Fruit fly (Drosophila melanogaster): Measurements from ENCODE around the gene CG42781.

The CG42781 gene

DNA sequence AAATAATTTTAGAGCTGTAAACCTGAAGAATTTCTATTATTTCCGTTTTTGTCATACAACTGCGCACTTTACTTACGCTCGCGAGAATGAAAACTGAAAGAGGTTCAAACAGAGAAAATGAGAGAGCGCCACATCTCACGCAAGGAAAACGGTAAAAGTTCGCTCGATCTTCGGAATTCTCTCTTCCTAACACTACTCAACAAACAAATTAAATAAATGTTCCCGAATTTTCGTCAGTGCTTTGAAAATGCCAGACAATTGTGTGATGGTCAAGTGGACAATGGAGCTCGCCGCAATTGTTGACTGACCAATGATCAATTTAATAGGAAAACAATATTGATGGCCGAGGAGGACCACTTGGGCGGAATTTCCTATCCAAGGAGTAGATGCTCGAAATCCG lies 22.9 kb upstream of the CG42781 start, which contains the start of gene CG1677:
Gene CG1677, minus strand, starts transcription at position 101 of the 400 bp plus-strand sequence.
- no peak for TF ChIP-seq psq (optimal IDR thresholded peaks at IDR 0.05)
- TF ChIP-seq ttk (optimal IDR thresholded peaks at IDR 0.05): no peak
- no peak for TF ChIP-seq insv (optimal IDR thresholded peaks at IDR 0.05)
- TF ChIP-seq h (optimal IDR thresholded peaks at IDR 0.05): no peak
- no peak for TF ChIP-seq Sin3A (optimal IDR thresholded peaks at IDR 0.05)
- no peak for TF ChIP-seq Myc (optimal IDR thresholded peaks at IDR 0.05)

DNA sequence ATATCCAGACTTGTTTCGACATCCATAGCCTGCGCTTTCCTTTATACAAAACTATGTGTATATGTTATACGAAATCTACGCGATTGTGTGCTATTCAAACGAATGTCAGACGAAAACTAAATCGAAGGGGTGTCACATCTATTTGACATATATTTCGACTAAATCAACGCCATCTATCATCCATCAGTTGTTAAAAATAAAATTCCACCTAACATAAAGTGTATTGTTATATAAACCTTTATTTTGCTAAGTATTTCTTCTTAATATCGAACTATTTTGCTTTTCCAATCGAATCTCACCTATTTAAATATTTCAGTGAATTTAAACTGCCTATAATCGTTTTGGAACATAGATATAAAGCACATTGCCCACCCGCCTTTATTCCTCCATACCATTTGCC lies 20.3 kb upstream of the CG42781 start, which contains the start of gene CG15035:
Gene CG15035, minus strand, starts transcription at position 101 of the 400 bp plus-strand sequence.
- TF ChIP-seq Sin3A (optimal IDR thresholded peaks at IDR 0.05): no peak
- TF ChIP-seq Myc (optimal IDR thresholded peaks at IDR 0.05): no peak
- no peak for TF ChIP-seq h (optimal IDR thresholded peaks at IDR 0.05)
- no peak for TF ChIP-seq ttk (optimal IDR thresholded peaks at IDR 0.05)
- TF ChIP-seq insv (optimal IDR thresholded peaks at IDR 0.05): no peak
- TF ChIP-seq psq (optimal IDR thresholded peaks at IDR 0.05): no peak

DNA sequence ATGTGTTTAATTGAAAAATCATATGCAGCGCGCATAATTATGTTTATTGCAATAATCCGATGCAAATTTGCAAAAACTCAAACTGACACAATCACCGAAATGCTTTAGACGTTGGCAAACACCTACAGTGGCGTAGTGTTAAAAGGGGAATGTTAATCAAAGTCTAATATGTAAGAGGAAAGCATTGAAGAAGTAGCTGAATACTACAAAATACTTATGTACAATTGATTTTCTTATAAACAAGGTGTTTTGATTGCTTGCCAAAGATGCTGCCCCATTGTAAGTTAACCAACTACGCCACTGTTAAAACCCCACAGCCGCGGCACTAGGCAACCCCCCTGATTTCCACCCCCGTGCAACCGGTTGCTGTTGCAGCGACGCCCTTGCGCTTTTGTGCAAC lies 3.2 kb downstream of the CG42781 start:
- no peak for TF ChIP-seq Myc (optimal IDR thresholded peaks at IDR 0.05)
- no peak for TF ChIP-seq ttk (optimal IDR thresholded peaks at IDR 0.05)
- no peak for TF ChIP-seq insv (optimal IDR thresholded peaks at IDR 0.05)
- no peak for TF ChIP-seq h (optimal IDR thresholded peaks at IDR 0.05)
- TF ChIP-seq psq (optimal IDR thresholded peaks at IDR 0.05): no peak
- TF ChIP-seq Sin3A (optimal IDR thresholded peaks at IDR 0.05): no peak

DNA sequence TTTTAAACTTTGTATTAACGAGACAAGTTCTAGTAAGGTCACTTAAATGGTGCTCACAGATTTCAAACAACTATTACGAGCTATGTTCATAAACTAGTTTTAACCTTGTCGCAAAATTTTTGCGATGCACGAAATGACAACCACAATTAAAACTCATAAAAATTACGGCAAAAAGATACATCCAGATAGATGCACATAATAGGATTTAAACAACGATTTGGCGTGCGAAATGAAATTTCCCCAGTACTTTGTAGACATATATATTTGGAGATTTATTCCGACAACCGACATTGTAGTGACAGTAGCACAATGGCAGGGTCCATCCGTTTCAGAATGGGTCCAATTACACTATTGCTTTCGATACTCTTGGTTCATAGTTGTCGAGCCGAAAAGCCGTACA lies 5.0 kb downstream of the CG42781 start, which contains the start of gene CheA7a:
Gene CheA7a, plus strand, starts transcription at position 301 of the 400 bp plus-strand sequence.
- no peak for TF ChIP-seq h (optimal IDR thresholded peaks at IDR 0.05)
- TF ChIP-seq ttk (optimal IDR thresholded peaks at IDR 0.05): no peak
- TF ChIP-seq psq (optimal IDR thresholded peaks at IDR 0.05): no peak
- no peak for TF ChIP-seq Myc (optimal IDR thresholded peaks at IDR 0.05)
- TF ChIP-seq Sin3A (optimal IDR thresholded peaks at IDR 0.05): no peak
- TF ChIP-seq insv (optimal IDR thresholded peaks at IDR 0.05): no peak

DNA sequence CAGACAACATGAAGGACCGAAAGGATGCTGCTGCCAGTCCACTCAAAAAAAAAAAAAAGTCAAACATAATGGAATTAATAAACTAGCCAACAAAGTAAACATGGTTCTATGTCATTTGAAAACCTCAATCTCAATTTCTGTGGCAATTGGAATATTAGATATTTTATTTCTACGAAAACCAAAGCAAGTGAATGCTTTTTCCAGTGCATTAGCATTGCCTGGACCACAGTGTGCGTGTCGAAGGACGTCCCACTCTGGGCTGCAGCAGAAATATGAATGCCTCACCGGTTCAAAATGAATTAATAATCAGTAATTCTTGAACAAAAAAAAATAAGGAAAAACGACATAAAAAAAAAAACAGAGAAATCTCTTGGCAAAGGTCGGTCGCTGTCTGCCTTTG lies 10.3 kb downstream of the CG42781 start:
- TF ChIP-seq ttk (optimal IDR thresholded peaks at IDR 0.05) (no peak), insv (optimal IDR thresholded peaks at IDR 0.05) (no peak), h (optimal IDR thresholded peaks at IDR 0.05) (no peak), psq (optimal IDR thresholded peaks at IDR 0.05) (no peak), Myc (optimal IDR thresholded peaks at IDR 0.05) (no peak), Sin3A (optimal IDR thresholded peaks at IDR 0.05) (no peak)

DNA sequence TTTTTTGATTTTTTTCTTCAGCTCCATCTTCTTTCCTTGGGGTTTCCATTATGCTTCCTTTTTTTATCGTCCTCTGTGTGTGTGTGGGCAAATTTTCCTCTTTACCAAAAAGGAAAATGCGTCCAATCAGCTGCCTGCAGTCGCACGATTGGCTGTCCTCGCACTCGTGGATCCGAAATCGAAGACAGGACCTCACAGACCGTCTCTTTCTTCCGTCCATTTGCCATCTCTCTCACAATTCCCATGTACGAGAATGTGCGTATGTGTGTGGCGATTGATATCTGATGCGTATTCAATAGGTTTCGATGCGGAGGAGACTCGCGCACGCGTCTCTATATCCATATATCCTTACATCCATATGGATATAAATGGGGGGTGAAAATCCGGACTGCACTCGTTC lies 14.4 kb downstream of the CG42781 start:
- no peak for TF ChIP-seq Sin3A (optimal IDR thresholded peaks at IDR 0.05)
- no peak for TF ChIP-seq ttk (optimal IDR thresholded peaks at IDR 0.05)
- TF ChIP-seq Myc (optimal IDR thresholded peaks at IDR 0.05): no peak
- no peak for TF ChIP-seq psq (optimal IDR thresholded peaks at IDR 0.05)
- no peak for TF ChIP-seq h (optimal IDR thresholded peaks at IDR 0.05)
- TF ChIP-seq insv (optimal IDR thresholded peaks at IDR 0.05): no peak

DNA sequence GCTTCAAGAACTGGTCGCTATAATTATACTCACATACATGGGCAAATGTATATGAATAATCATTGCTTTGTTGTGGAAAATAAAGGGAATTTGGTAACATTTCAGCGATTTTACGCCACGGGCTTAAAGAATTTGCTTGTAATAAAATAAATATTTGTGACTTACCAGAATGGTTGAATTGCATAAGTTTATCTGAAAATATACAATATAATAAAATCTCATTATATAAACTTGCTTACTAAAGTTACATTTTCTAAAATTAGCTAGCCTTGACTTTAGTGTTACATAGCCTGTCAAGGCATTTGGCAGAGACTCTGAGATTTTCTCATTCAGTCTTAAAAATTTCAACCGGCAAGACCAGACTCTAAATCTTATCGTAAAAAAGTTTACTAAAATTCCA lies 24.3 kb downstream of the CG42781 start, which contains the start of gene CG1999:
Gene CG1999, plus strand, starts transcription at position 301 of the 400 bp plus-strand sequence.
- TF ChIP-seq Sin3A (optimal IDR thresholded peaks at IDR 0.05) (no peak), ttk (optimal IDR thresholded peaks at IDR 0.05) (no peak), insv (optimal IDR thresholded peaks at IDR 0.05) (no peak), h (optimal IDR thresholded peaks at IDR 0.05) (no peak), psq (optimal IDR thresholded peaks at IDR 0.05) (no peak), Myc (optimal IDR thresholded peaks at IDR 0.05) (no peak)

DNA sequence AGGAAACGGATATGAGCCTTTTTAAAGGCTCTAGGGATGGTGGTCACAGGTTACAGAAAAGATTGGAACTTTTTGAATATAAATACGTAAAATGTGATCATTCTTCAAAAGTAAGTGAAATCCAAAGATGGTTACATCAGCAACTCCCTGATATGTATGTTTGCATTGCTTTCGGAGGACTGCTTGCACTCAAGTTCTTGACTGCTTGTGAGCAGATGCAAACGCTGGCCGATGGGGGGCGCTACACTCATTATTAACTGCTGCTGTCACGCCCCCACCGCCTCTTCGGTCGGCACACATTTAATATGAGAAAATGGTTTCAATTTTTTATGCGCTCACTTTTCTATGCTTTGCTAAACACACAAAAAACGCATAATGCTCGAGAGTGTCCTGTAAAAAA lies 32.8 kb downstream of the CG42781 start:
- TF ChIP-seq ttk (optimal IDR thresholded peaks at IDR 0.05) (no peak), h (optimal IDR thresholded peaks at IDR 0.05) (no peak), psq (optimal IDR thresholded peaks at IDR 0.05) (no peak), Myc (optimal IDR thresholded peaks at IDR 0.05) (no peak), Sin3A (optimal IDR thresholded peaks at IDR 0.05) (no peak)

DNA sequence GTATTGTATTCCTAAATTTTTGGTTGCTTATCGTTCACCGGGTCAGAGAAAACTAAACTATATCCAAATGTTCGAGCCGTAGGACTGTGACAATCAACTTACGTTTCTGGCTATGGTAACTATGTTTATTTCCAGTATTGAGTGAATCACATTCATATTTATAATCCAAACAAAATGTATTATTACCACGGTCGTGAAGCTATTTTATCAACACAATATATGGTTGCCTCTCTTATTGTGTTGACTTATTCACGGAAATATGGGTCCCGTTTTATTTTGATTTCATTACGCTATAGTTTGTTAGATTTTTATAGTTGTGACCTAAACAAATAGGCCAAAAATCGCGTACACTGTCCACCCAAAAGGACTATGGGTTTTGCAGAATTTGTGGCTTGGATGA lies 35.4 kb downstream of the CG42781 start, which contains the start of gene CG15034:
Gene CG15034, minus strand, starts transcription at position 101 of the 400 bp plus-strand sequence.
- no peak for TF ChIP-seq insv (optimal IDR thresholded peaks at IDR 0.05)
- TF ChIP-seq Sin3A (optimal IDR thresholded peaks at IDR 0.05): no peak
- TF ChIP-seq Myc (optimal IDR thresholded peaks at IDR 0.05): no peak
- no peak for TF ChIP-seq h (optimal IDR thresholded peaks at IDR 0.05)
- TF ChIP-seq ttk (optimal IDR thresholded peaks at IDR 0.05): no peak
- no peak for TF ChIP-seq psq (optimal IDR thresholded peaks at IDR 0.05)

DNA sequence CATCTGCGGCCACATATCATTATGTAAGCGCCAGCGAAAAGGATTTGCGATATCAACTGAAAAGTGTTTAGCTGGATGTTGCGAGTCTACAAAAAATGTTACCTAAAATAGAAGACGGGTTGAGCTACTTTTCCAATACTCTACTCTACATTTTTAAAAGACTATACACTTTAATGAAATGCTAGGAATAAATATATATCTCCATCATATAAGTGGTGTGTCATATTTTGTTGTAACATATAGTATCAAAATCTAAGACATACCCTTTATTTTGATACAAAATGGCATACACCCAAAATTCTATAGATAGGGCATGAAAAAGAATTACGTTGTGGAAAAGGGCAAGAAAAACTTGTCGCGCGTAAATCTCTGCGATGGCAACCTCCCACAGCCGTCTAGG lies 39.8 kb downstream of the CG42781 start:
- TF ChIP-seq psq (optimal IDR thresholded peaks at IDR 0.05) (no peak), ttk (optimal IDR thresholded peaks at IDR 0.05) (no peak), Myc (optimal IDR thresholded peaks at IDR 0.05) (no peak), insv (optimal IDR thresholded peaks at IDR 0.05) (no peak), h (optimal IDR thresholded peaks at IDR 0.05) (no peak), Sin3A (optimal IDR thresholded peaks at IDR 0.05) (no peak)

DNA sequence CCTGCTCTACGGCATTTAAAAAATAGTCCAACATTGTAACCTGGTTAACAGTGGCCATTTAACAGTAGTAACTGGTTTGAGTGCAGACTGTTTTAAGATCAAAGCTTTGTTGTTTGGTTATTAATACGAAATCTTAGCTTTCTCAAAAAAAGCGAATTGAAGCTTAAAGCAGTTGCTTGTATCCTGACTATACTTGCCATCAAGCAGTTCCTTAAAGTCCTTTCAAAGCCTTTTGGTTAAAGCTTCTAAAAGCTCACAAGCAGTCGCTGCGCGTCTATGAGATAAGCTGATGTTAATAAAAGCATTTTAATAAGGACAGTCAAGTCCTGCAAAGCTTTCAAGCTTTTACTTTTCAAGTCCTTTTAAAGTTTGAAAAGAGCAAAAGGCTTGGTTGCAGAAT lies 42.1 kb downstream of the CG42781 start:
- TF ChIP-seq ttk (optimal IDR thresholded peaks at IDR 0.05) (no peak), Sin3A (optimal IDR thresholded peaks at IDR 0.05) (no peak), Myc (optimal IDR thresholded peaks at IDR 0.05) (no peak), psq (optimal IDR thresholded peaks at IDR 0.05) (no peak), insv (optimal IDR thresholded peaks at IDR 0.05) (no peak), h (optimal IDR thresholded peaks at IDR 0.05) (no peak)

DNA sequence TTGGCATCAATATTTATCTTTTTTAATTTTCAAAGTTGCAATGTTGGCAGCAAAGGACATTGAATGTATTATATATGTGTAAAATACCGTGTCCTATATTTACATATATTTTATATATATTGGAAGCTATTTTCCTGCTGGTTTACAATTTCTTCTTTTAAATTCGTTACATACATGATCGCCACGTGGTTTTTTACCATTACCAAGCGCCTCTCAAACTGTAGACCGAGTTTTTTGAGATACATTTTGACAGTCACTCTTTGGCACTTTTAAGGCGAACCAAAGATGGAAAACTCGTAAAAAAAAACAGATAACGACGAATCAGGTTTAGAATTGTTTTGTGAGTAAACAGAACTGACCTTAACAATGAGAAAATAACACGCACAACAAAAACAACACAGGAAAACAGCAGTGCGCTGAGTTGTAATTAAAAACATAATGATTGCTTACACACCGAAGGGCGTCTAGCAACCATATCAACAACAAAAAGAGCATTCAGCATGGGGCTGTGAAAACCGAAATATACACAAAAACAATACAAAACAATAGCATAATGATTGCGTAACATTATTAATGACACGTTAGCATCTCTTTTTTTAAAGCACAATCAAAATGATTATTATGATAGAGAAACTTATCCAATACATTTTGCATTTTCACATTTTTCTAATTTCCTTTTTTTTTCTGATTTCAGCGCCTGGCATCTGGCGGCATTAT lies 43.0 kb downstream of the CG42781 start:
- TF ChIP-seq ttk (optimal IDR thresholded peaks at IDR 0.05) (no peak), Myc (optimal IDR thresholded peaks at IDR 0.05) (no peak), Sin3A (optimal IDR thresholded peaks at IDR 0.05) (no peak), h (optimal IDR thresholded peaks at IDR 0.05) (no peak), insv (optimal IDR thresholded peaks at IDR 0.05) (no peak), psq (optimal IDR thresholded peaks at IDR 0.05) (no peak)
